Fruit fly (Drosophila melanogaster): Measurements from ENCODE around the gene for.

The for gene

DNA sequence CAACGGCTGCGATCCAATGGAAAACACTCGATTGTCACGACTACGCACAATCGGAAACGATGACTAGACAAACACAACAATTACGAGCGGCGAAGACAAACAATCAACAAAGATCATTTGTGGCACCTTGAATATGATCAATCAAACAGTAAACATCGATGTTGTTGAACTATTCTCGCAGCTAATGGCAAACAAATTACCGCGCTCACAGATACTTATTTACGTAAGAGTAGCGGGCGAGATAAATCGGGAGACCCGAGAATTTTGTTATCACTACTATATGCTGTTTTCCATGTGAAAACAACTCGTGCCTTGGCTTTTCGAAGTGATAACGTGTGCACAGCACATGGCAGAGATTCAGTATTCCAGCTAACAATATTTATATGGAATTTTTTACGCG, 27.9 kb downstream of the for start (continued):
- TF ChIP-seq CG15269 (tag; optimal IDR thresholded peaks at IDR 0.05) (peak; percentile 66), vnd (GFP tag; IDR thresholded peaks at IDR 0.05; ENCODE audit: partially characterized antibody) (no peak), CG12236 (GFP tag; optimal IDR thresholded peaks at IDR 0.05) (peak; percentile 61), oc (tag; optimal IDR thresholded peaks at IDR 0.05) (peak; percentile 30), al (GFP tag; IDR thresholded peaks at IDR 0.05) (no peak), Ets97D (GFP tag; optimal IDR thresholded peaks at IDR 0.05) (no peak), CG4282 (GFP tag; optimal IDR thresholded peaks at IDR 0.05) (no peak), CG3847 (GFP tag; IDR thresholded peaks at IDR 0.05) (no peak), kay (GFP tag; optimal IDR thresholded peaks at IDR 0.05) (peak; percentile 78), CG16863 (GFP tag; optimal IDR thresholded peaks at IDR 0.05) (peak; percentile 55), cato (GFP tag; optimal IDR thresholded peaks at IDR 0.05; ENCODE audit: borderline replicate concordance) (peak; percentile 80), CG5180 (GFP tag; optimal IDR thresholded peaks at IDR 0.05) (peak; percentile 80), CG9727 (GFP tag; optimal IDR thresholded peaks at IDR 0.05) (no peak), CG17385 (GFP tag; optimal IDR thresholded peaks at IDR 0.05) (peak; percentile 77), Oli (tag; optimal IDR thresholded peaks at IDR 0.05) (no peak), shn (GFP tag; optimal IDR thresholded peaks at IDR 0.05) (peak; percentile 80), trem (tag; optimal IDR thresholded peaks at IDR 0.05) (peak; percentile 73), dpn (GFP tag; optimal IDR thresholded peaks at IDR 0.05) (peak; percentile 8 to 68), stwl (tag; optimal IDR thresholded peaks at IDR 0.05) (peak; percentile 64), chm (GFP tag; IDR thresholded peaks at IDR 0.05) (peak; percentile 26; the same call in 1 of the 2 replicates), CG11504 (tag; optimal IDR thresholded peaks at IDR 0.05) (no peak), Meics (GFP tag; optimal IDR thresholded peaks at IDR 0.05) (peak; percentile 79), CG8281 (tag; optimal IDR thresholded peaks at IDR 0.05) (peak; percentile 75), bbx (GFP tag; IDR thresholded peaks at IDR 0.05; ENCODE audit: partially characterized antibody) (no peak), aop (GFP tag; IDR thresholded peaks at IDR 0.05) (no peak), CG10267 (tag; optimal IDR thresholded peaks at IDR 0.05) (peak; percentile 73), CkIIα-i1 (GFP tag; IDR thresholded peaks at IDR 0.05) (no peak), croc (GFP tag; conservative IDR thresholded peaks at IDR 0.05) (no peak), pum (GFP tag; optimal IDR thresholded peaks at IDR 0.05) (no peak), mam (GFP tag; optimal IDR thresholded peaks at IDR 0.05) (peak; percentile 53), ems (GFP tag; optimal IDR thresholded peaks at IDR 0.05) (peak; percentile 24), CG5953 (GFP tag; IDR thresholded peaks at IDR 0.05) (0 out of 2 replicates have a peak, but pooled peaks have one; percentile 35), unpg (GFP tag; optimal IDR thresholded peaks at IDR 0.05) (peak; percentile 55), CG10209 (GFP tag; optimal IDR thresholded peaks at IDR 0.05) (peak; percentile 93), ERR (GFP tag; optimal IDR thresholded peaks at IDR 0.05) (no peak), ewg (GFP tag; optimal IDR thresholded peaks at IDR 0.05) (no peak), phol (tag; optimal IDR thresholded peaks at IDR 0.05) (peak; percentile 29), E2f2 (GFP tag; IDR thresholded peaks at IDR 0.05) (no peak), Ssrp (tag; optimal IDR thresholded peaks at IDR 0.05) (no peak), ac (GFP tag; optimal IDR thresholded peaks at IDR 0.05) (no peak), Dad (GFP tag; optimal IDR thresholded peaks at IDR 0.05) (peak; percentile 11), CG18476 (GFP tag; optimal IDR thresholded peaks at IDR 0.05) (no peak), Camta (GFP tag; optimal IDR thresholded peaks at IDR 0.05) (peak; percentile 93), tgo (GFP tag; IDR thresholded peaks at IDR 0.05) (peak; percentile 40; the same call in 1 of the 3 replicates), CG2116 (GFP tag; optimal IDR thresholded peaks at IDR 0.05) (peak; percentile 53), sc (optimal IDR thresholded peaks at IDR 0.05) (no peak), sc (GFP tag; optimal IDR thresholded peaks at IDR 0.05) (peak; percentile 91), dati (GFP tag; IDR thresholded peaks at IDR 0.05) (no peak), ind (GFP tag; optimal IDR thresholded peaks at IDR 0.05) (peak; percentile 22), ash1 (GFP tag; optimal IDR thresholded peaks at IDR 0.05) (peak; percentile 67), CG18764 (GFP tag; optimal IDR thresholded peaks at IDR 0.05) (peak; percentile 90)
